Worm (Caenorhabditis elegans) whole organism, L3 larva: ENCODE measurements around the gene lec-8.

Source experiments
- aly-2 ChIP-seq: fragments of 150-350 bp; optimal IDR thresholded peaks from 2 replicates; lab custom pipeline; 2014; ENCODE audit warnings: missing biosample characterization, missing genetic modification characterization
- ama-1 ChIP-seq: fragments of 150-350 bp; optimal IDR thresholded peaks from 2 replicates; lab custom pipeline; 2018
- fkh-2 ChIP-seq: fragments of 150-350 bp; optimal IDR thresholded peaks from 2 replicates; lab custom pipeline; 2014; ENCODE audit warnings: missing biosample characterization, missing genetic modification reagents, missing genetic modification characterization
- jun-1 ChIP-seq: fragments of 150-350 bp; optimal IDR thresholded peaks from 2 replicates; lab custom pipeline; 2014; ENCODE audit warnings: missing biosample characterization, missing genetic modification reagents, missing genetic modification characterization
- lin-15B ChIP-seq: fragments of 150-350 bp; optimal IDR thresholded peaks from 2 replicates; lab custom pipeline; 2014; ENCODE audit warnings: missing biosample characterization, missing genetic modification characterization
- nhr-237 ChIP-seq: fragments of 150-350 bp; optimal IDR thresholded peaks from 2 replicates; lab custom pipeline; 2014; ENCODE audit warnings: missing biosample characterization, missing genetic modification characterization
- nhr-67 ChIP-seq: fragments of 150-350 bp; optimal IDR thresholded peaks from 2 replicates; lab custom pipeline; 2014; ENCODE audit warnings: missing biosample characterization, missing genetic modification characterization

ce11 chrX:9899426-9900131 is 49.2 kb downstream of the lec-8 start, which contains the start of gene phf-34:
- no peak for TF ChIP-seq jun-1 (tag; lab: Kevin White, UChicago)
- TF ChIP-seq aly-2 (tag; lab: Kevin White, UChicago) = no peak
- TF ChIP-seq nhr-237 (tag; lab: Kevin White, UChicago) = no peak
- TF ChIP-seq nhr-67 (tag; lab: Kevin White, UChicago) = no peak
- no peak for TF ChIP-seq fkh-2 (tag; lab: Kevin White, UChicago)
- TF ChIP-seq ama-1 (lab: Kevin White, UChicago) = no peak
- TF ChIP-seq lin-15B = peak; percentile 28
